Worm (Caenorhabditis elegans) whole organism, L3 larva: ENCODE measurements around the gene mel-32.

Experiments used
- R02D3.7 ChIP-seq: fragments of 150-350 bp; optimal IDR thresholded peaks from 2 replicates; lab custom pipeline; 2014; ENCODE audit warnings: missing biosample characterization, missing genetic modification characterization
- ZK546.5 ChIP-seq: sonication (generic microtip); optimal IDR thresholded peaks from 2 replicates; lab custom pipeline; 2017; ENCODE audit warnings: missing biosample characterization, missing genetic modification characterization
- aly-2 ChIP-seq: fragments of 150-350 bp; optimal IDR thresholded peaks from 2 replicates; lab custom pipeline; 2014; ENCODE audit warnings: missing biosample characterization, missing genetic modification characterization
- ama-1 ChIP-seq: fragments of 150-350 bp; optimal IDR thresholded peaks from 2 replicates; lab custom pipeline; 2018
- ceh-82 ChIP-seq: fragments of 150-350 bp; optimal IDR thresholded peaks from 2 replicates; lab custom pipeline; 2014; ENCODE audit warnings: missing biosample characterization, missing genetic modification characterization
- ceh-9 ChIP-seq: sonication (generic microtip); optimal IDR thresholded peaks from 2 replicates; lab custom pipeline; 2018; ENCODE audit warnings: missing biosample characterization, missing genetic modification characterization
- daf-12 ChIP-seq: fragments of 150-350 bp; optimal IDR thresholded peaks from 2 replicates; lab custom pipeline; 2014; ENCODE audit warnings: missing biosample characterization, missing genetic modification reagents, missing genetic modification characterization
- egl-27 ChIP-seq: sonication (generic microtip); optimal IDR thresholded peaks from 4 replicates; lab custom pipeline; 2017; ENCODE audit warnings: missing biosample characterization, missing genetic modification reagents, missing genetic modification characterization
- egl-5 ChIP-seq: fragments of 150-350 bp; optimal IDR thresholded peaks from 2 replicates; lab custom pipeline; 2017; ENCODE audit warnings: missing biosample characterization, missing genetic modification reagents, missing genetic modification characterization, inconsistent platforms
- elt-1 ChIP-seq: fragments of 150-350 bp; optimal IDR thresholded peaks from 2 replicates; lab custom pipeline; 2014; ENCODE audit warnings: missing biosample characterization, missing genetic modification characterization
- elt-2 ChIP-seq: sonication (generic microtip); optimal IDR thresholded peaks from 2 replicates; lab custom pipeline; 2016; ENCODE audit warnings: missing genetic modification reagents, mild to moderate bottlenecking, missing genetic modification characterization, missing compliant biosample characterization
- elt-3 ChIP-seq, 3 experiments: fragments of 150-350 bp in 1 of 3; sonication (generic microtip) in 2 of 3; optimal IDR thresholded peaks; 2 replicates in 2 of 3; 4 replicates in 1 of 3; lab custom pipeline; 2014 to 2017; ENCODE audit warnings: missing biosample characterization in 3 of 3, missing genetic modification characterization in 3 of 3
- fkh-10 ChIP-seq: sonication (generic microtip); optimal IDR thresholded peaks from 2 replicates; lab custom pipeline; 2017; ENCODE audit warnings: missing biosample characterization, missing genetic modification reagents, missing genetic modification characterization
- fkh-2 ChIP-seq: fragments of 150-350 bp; optimal IDR thresholded peaks from 2 replicates; lab custom pipeline; 2014; ENCODE audit warnings: missing biosample characterization, missing genetic modification reagents, missing genetic modification characterization
- fos-1 ChIP-seq: fragments of 150-350 bp; optimal IDR thresholded peaks from 2 replicates; lab custom pipeline; 2014; ENCODE audit warnings: missing biosample characterization, missing genetic modification characterization
- hmg-11 ChIP-seq: sonication (generic microtip); optimal IDR thresholded peaks from 2 replicates; lab custom pipeline; 2016; ENCODE audit warnings: missing genetic modification characterization, missing compliant biosample characterization
- jun-1 ChIP-seq: fragments of 150-350 bp; optimal IDR thresholded peaks from 2 replicates; lab custom pipeline; 2014; ENCODE audit warnings: missing biosample characterization, missing genetic modification reagents, missing genetic modification characterization
- lin-15B ChIP-seq: fragments of 150-350 bp; optimal IDR thresholded peaks from 2 replicates; lab custom pipeline; 2014; ENCODE audit warnings: missing biosample characterization, missing genetic modification characterization
- lin-39 ChIP-seq: fragments of 150-350 bp; optimal IDR thresholded peaks from 2 replicates; lab custom pipeline; 2018; ENCODE audit warnings: missing biosample characterization, missing genetic modification reagents, missing genetic modification characterization
- lsy-12 ChIP-seq: sonication (generic microtip); optimal IDR thresholded peaks from 2 replicates; lab custom pipeline; 2016; ENCODE audit warnings: mild to moderate bottlenecking, missing genetic modification characterization, missing compliant biosample characterization
- mml-1 ChIP-seq: fragments of 150-350 bp; sonication (generic microtip); optimal IDR thresholded peaks from 3 replicates; lab custom pipeline; 2014; ENCODE audit warnings: missing biosample characterization, missing genetic modification characterization
- nfya-1 ChIP-seq: sonication (generic microtip); optimal IDR thresholded peaks from 2 replicates; lab custom pipeline; 2017; ENCODE audit warnings: missing genetic modification characterization, mild to moderate bottlenecking, missing compliant biosample characterization, antibody characterized with exemption, moderate library complexity; ENCODE audit not compliant: insufficient read depth
- nhr-11 ChIP-seq: fragments of 150-350 bp; optimal IDR thresholded peaks from 2 replicates; lab custom pipeline; 2014; ENCODE audit warnings: missing biosample characterization, missing genetic modification characterization
- nhr-12 ChIP-seq: fragments of 150-350 bp; optimal IDR thresholded peaks from 2 replicates; lab custom pipeline; 2014; ENCODE audit warnings: missing biosample characterization, missing genetic modification characterization
- nhr-23 ChIP-seq: fragments of 150-350 bp; optimal IDR thresholded peaks from 2 replicates; lab custom pipeline; 2014; ENCODE audit warnings: missing biosample characterization, missing genetic modification reagents, missing genetic modification characterization
- nhr-237 ChIP-seq: fragments of 150-350 bp; optimal IDR thresholded peaks from 2 replicates; lab custom pipeline; 2014; ENCODE audit warnings: missing biosample characterization, missing genetic modification characterization
- nhr-25 ChIP-seq: sonication (generic microtip); optimal IDR thresholded peaks from 2 replicates; lab custom pipeline; 2017; ENCODE audit warnings: missing biosample characterization, missing genetic modification characterization
- nhr-43 ChIP-seq: sonication (generic microtip); optimal IDR thresholded peaks from 2 replicates; lab custom pipeline; 2016; ENCODE audit warnings: mild to moderate bottlenecking, missing genetic modification characterization, missing compliant biosample characterization; ENCODE audit not compliant: poor library complexity, severe bottlenecking
- nhr-67 ChIP-seq: fragments of 150-350 bp; optimal IDR thresholded peaks from 2 replicates; lab custom pipeline; 2014; ENCODE audit warnings: missing biosample characterization, missing genetic modification characterization
- nhr-76 ChIP-seq: fragments of 150-350 bp; sonication (generic microtip); optimal IDR thresholded peaks from 5 replicates; lab custom pipeline; 2014; ENCODE audit warnings: missing biosample characterization, missing genetic modification characterization
- nhr-77 ChIP-seq: fragments of 150-350 bp; optimal IDR thresholded peaks from 2 replicates; lab custom pipeline; 2014; ENCODE audit warnings: missing biosample characterization, missing genetic modification characterization
- pha-4 ChIP-seq: fragments of 150-350 bp; optimal IDR thresholded peaks from 2 replicates; lab custom pipeline; 2014; ENCODE audit warnings: missing biosample characterization, missing genetic modification reagents, missing genetic modification characterization
- pqm-1 ChIP-seq: fragments of 150-350 bp; optimal IDR thresholded peaks from 2 replicates; lab custom pipeline; 2017; ENCODE audit warnings: missing biosample characterization, missing genetic modification characterization, inconsistent platforms
- snpc-4 ChIP-seq: fragments of 150-350 bp; optimal IDR thresholded peaks from 2 replicates; lab custom pipeline; 2014; ENCODE audit warnings: missing biosample characterization, missing genetic modification characterization
- tbx-2 ChIP-seq: sonication (generic microtip); optimal IDR thresholded peaks from 2 replicates; lab custom pipeline; 2016; ENCODE audit warnings: mild to moderate bottlenecking, missing genetic modification characterization, missing compliant biosample characterization
- unc-39 ChIP-seq: sonication (generic microtip); optimal IDR thresholded peaks from 4 replicates; lab custom pipeline; 2017; ENCODE audit warnings: missing biosample characterization, missing genetic modification characterization
- zag-1 ChIP-seq: fragments of 150-350 bp; optimal IDR thresholded peaks from 2 replicates; lab custom pipeline; 2014; ENCODE audit warnings: missing biosample characterization, missing genetic modification characterization
- ztf-4 ChIP-seq: fragments of 150-350 bp; optimal IDR thresholded peaks from 2 replicates; lab custom pipeline; 2014; ENCODE audit warnings: missing biosample characterization, missing genetic modification characterization

Gene mel-32

DNA sequence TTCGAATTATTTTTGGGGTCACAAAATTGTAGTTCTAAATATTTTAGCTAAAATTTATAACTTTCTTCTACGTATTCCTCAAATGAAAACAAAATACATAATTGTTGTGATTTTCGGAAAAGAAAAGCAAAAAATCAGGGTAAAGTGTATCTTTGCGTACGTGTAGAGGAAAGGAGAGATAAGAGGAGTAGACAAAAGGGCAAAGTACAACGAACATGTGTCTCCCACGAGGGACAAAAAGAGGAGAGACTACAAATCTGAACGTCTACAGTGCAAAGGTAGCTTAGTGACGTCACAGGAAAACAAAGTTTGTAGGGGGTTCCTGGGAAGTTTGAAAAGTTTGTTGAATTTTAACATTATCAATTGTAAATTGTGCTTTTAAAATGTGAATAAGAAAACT is 4.7 kb upstream of the mel-32 start (continued):
- no peak for TF ChIP-seq unc-39
- peak; percentile 62 for TF ChIP-seq lsy-12 (tag; lab: Kevin White, UChicago)
- no peak for TF ChIP-seq nhr-76 (tag; lab: Kevin White, UChicago)
- peak; percentile 57 for TF ChIP-seq nhr-23 (tag; lab: Kevin White, UChicago)
- TF ChIP-seq nhr-67 (tag; lab: Kevin White, UChicago) = no peak
- TF ChIP-seq R02D3.7 (tag; lab: Kevin White, UChicago) = no peak
- no peak for TF ChIP-seq ztf-4 (tag; lab: Kevin White, UChicago)
- TF ChIP-seq fkh-10 = no peak
- no peak for TF ChIP-seq mml-1
- peak; percentile 32 for TF ChIP-seq snpc-4 (tag; lab: Kevin White, UChicago)
- TF ChIP-seq ZK546.5 (tag; lab: Kevin White, UChicago) = no peak
- peak; percentile 58 for TF ChIP-seq nfya-1
- TF ChIP-seq pqm-1 (tag; lab: Kevin White, UChicago) = peak; percentile 60
- no peak for TF ChIP-seq nhr-237 (tag; lab: Kevin White, UChicago)
- no peak for TF ChIP-seq ceh-9 (tag; lab: Kevin White, UChicago)
- TF ChIP-seq nhr-77 (tag; lab: Kevin White, UChicago) = no peak
- TF ChIP-seq aly-2 (tag; lab: Kevin White, UChicago) = no peak

DNA sequence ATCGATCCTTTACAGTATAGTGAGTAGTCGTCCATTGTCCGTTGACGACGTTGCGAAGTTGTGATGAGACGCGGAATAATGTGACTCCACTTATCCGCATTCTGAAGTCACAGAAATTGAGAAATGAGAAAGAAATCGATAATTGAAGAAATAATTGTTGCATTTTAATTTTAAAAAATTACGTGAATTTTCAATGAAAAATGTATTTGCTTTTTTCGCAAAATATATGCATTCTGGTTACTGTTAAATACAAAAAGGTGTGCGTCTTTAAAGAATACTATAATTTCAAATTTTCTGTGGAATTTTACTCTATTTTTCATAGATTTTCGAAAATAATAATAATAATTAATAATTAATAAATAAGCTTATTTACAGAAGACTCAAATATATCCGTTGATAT is 4.0 kb upstream of the mel-32 start, which contains the start of gene let-721:
Gene let-721, minus strand, starts transcription at position 101 of the 400 bp plus-strand sequence.
- TF ChIP-seq egl-5 (no peak), aly-2 (tag; lab: Kevin White, UChicago) (no peak), nhr-25 (no peak), egl-27 (tag; lab: Kevin White, UChicago) (no peak), lin-15B (tag; lab: Kevin White, UChicago) (no peak), daf-12 (tag; lab: Kevin White, UChicago) (no peak), ZK546.5 (tag; lab: Kevin White, UChicago) (no peak), nhr-67 (tag; lab: Kevin White, UChicago) (no peak), zag-1 (tag; lab: Kevin White, UChicago) (no peak), ceh-9 (tag; lab: Kevin White, UChicago) (no peak), pqm-1 (tag; lab: Kevin White, UChicago) (no peak), fkh-10 (no peak), fkh-2 (no peak), nhr-11 (tag; lab: Kevin White, UChicago) (no peak), nhr-76 (tag; lab: Kevin White, UChicago) (no peak)

DNA sequence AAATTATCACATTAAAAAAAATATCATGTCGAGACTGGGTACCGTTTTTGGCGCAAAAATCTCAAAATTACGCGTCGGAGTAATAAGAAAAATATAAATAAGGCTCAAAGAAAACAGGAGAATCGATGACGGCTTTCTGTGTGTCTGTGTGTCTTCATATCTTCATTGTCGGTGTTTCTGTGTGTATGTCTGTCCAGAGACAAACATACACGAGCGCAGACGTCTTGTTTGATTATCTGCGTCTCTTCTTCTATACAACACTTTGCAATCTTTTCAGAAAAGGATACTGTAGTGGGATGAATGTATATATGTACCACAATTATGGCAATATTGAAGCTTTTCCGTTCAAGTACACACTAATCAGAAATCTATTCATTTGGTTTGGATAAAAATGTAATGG is 1.5 kb upstream of the mel-32 start, which contains the start of gene C05D11.13:
Gene C05D11.13, minus strand, starts transcription at position 252 of the 400 bp plus-strand sequence.
- peak; percentile 2 for TF ChIP-seq lin-15B (tag; lab: Kevin White, UChicago)
- no peak for TF ChIP-seq mml-1
- peak; percentile 50 for TF ChIP-seq snpc-4 (tag; lab: Kevin White, UChicago)
- TF ChIP-seq elt-2 (tag; lab: Kevin White, UChicago) = peak; percentile 64
- TF ChIP-seq nhr-23 (tag; lab: Kevin White, UChicago) = peak; percentile 65
- TF ChIP-seq lsy-12 (tag; lab: Kevin White, UChicago) = no peak
- TF ChIP-seq nhr-25 = peak; percentile 45
- peak; percentile 14 for TF ChIP-seq tbx-2 (tag; lab: Kevin White, UChicago)
- TF ChIP-seq ama-1 = peak; percentile 77
- TF ChIP-seq pha-4 (tag; lab: Kevin White, UChicago) = peak; percentile 86
- TF ChIP-seq nhr-43 (tag; lab: Kevin White, UChicago) = peak; percentile 76
- no peak for TF ChIP-seq R02D3.7 (tag; lab: Kevin White, UChicago)
- no peak for TF ChIP-seq elt-1 (tag; lab: Kevin White, UChicago)
- peak; percentile 78 for TF ChIP-seq nfya-1
- TF ChIP-seq hmg-11 = peak; percentile 67
- TF ChIP-seq pqm-1 (tag; lab: Kevin White, UChicago) = peak; percentile 33
- peak; percentile 26 for TF ChIP-seq lin-39 (tag; lab: Kevin White, UChicago)

DNA sequence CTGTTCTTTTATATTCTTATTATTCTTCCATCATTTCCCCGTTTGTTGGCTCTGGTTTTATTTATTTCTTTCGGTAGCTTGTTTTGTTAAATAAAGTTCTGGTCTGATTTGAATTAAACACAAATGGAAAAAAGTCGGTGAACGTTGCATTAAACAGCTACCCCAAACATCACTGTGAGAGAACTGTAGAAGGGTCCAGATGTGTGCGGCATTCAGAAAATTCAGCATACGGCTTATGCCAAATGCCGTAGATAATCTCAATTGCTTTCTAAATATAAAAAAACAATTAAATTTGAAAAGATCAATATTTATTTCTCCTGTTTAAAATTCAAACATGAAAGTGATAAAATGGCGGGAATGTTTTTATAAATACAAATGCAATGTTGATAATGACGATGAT is 2.9 kb downstream of the mel-32 start:
- no peak for TF ChIP-seq fkh-10
- TF ChIP-seq mml-1 = no peak
- no peak for TF ChIP-seq fos-1 (tag; lab: Kevin White, UChicago)
- no peak for TF ChIP-seq ceh-82
- TF ChIP-seq ZK546.5 (tag; lab: Kevin White, UChicago) = no peak
- TF ChIP-seq R02D3.7 (tag; lab: Kevin White, UChicago) = no peak
- no peak for TF ChIP-seq nhr-23 (tag; lab: Kevin White, UChicago)
- no peak for TF ChIP-seq nhr-12 (tag; lab: Kevin White, UChicago)
- TF ChIP-seq nfya-1 = no peak
- no peak for TF ChIP-seq jun-1 (tag; lab: Kevin White, UChicago)
- no peak for TF ChIP-seq nhr-67 (tag; lab: Kevin White, UChicago)
- no peak for TF ChIP-seq elt-3 (tag; optimal IDR thresholded peaks at IDR 0.05; lab: Kevin White, UChicago)
- no peak for TF ChIP-seq nhr-11 (tag; lab: Kevin White, UChicago)
- no peak for TF ChIP-seq elt-1 (tag; lab: Kevin White, UChicago)
